Worm (Caenorhabditis elegans): Measurements from ENCODE around the gene odr-1.

odr-1 gene

ce11 chrX:13506493-13506892, 44.3 kb downstream of the odr-1 start (continued):
- TF ChIP-seq dmd-8 (GFP tag; IDR thresholded peaks at IDR 0.05) (no peak), dmd-9 (GFP tag; IDR thresholded peaks at IDR 0.05) (no peak), F49E8.2 (tag; optimal IDR thresholded peaks at IDR 0.05; ENCODE audit: borderline replicate concordance) (no peak), mdt-29 (GFP tag; IDR thresholded peaks at IDR 0.05) (no peak)

- TF ChIP-seq D1046.2 (GFP tag; IDR thresholded peaks at IDR 0.05) = no peak
- peak; percentile 74 for TF ChIP-seq aha-1 (tag)
- TF ChIP-seq F49E8.2 (tag; optimal IDR thresholded peaks at IDR 0.05; ENCODE audit: borderline replicate concordance) = no peak
Observed at ce11 chrX:13506043-13506442, 44.7 kb downstream of the odr-1 start.

ce11 chrX:13505201-13505600, 45.6 kb downstream of the odr-1 start:
- TF ChIP-seq unc-62 (GFP tag; optimal IDR thresholded peaks at IDR 0.05 in 1 of 2) (peak in 1 of 2 experiments; percentile 52), unc-62 (tag; optimal IDR thresholded peaks at IDR 0.05) (no peak), fkh-10 (GFP tag; optimal IDR thresholded peaks at IDR 0.05) (peak; percentile 25), daf-12 (tag; optimal IDR thresholded peaks at IDR 0.05) (no peak)

ce11 chrX:13503839-13504238, 47.0 kb downstream of the odr-1 start:
- TF ChIP-seq mep-1 (tag; optimal IDR thresholded peaks at IDR 0.05) (no peak), ces-1 (GFP tag; optimal IDR thresholded peaks at IDR 0.05) (no peak), snpc-1.2 (GFP tag; IDR thresholded peaks at IDR 0.05) (no peak)

ce11 chrX:13502282-13502681, 48.5 kb downstream of the odr-1 start:
- TF ChIP-seq pha-4 (GFP tag; IDR thresholded peaks at IDR 0.05) (no peak), pha-4 (tag; optimal IDR thresholded peaks at IDR 0.05) (no peak), rbr-2 (tag; optimal IDR thresholded peaks at IDR 0.05) (peak; percentile 72), fkh-10 (GFP tag; optimal IDR thresholded peaks at IDR 0.05) (peak; percentile 18), hmg-1.1 (GFP tag; IDR thresholded peaks at IDR 0.05) (peak; percentile 73), lir-3 (tag; optimal IDR thresholded peaks at IDR 0.05) (no peak), lsy-2 (tag; optimal IDR thresholded peaks at IDR 0.05) (peak in 1 of 2 experiments; percentile 7), hlh-11 (tag; optimal IDR thresholded peaks at IDR 0.05) (no peak), mdt-29 (GFP tag; IDR thresholded peaks at IDR 0.05) (no peak), F37D6.2 (tag; optimal IDR thresholded peaks at IDR 0.05) (peak; percentile 39), mep-1 (tag; optimal IDR thresholded peaks at IDR 0.05) (peak; percentile 35), egl-27 (tag; optimal IDR thresholded peaks at IDR 0.05) (no peak), hif-1 (tag; optimal IDR thresholded peaks at IDR 0.05) (peak in 1 of 2 experiments; percentile 29), hlh-30 (tag; optimal IDR thresholded peaks at IDR 0.05; ENCODE audit: insufficient read depth) (peak; percentile 12), attf-4 (tag; optimal IDR thresholded peaks at IDR 0.05) (no peak)

DNA sequence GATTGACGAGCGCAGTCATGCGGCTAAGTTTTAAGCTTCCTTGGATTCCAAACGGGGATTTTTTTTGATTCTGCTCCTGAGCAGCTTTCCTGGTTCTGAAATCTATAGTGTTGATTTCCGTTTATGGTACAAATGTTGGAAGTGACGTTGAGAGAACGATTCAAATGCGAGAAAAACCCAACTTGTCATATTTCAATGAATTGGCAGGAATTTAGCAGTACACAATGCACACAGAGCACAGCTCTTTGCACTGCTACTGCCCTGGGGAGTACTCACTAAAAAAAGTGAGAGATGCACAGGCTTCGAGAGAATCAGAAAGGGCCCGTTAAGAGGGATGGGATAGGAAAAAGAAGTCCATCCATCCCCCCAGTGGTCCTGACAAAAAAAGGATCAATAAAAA, 50.2 kb downstream of the odr-1 start, which contains the start of gene sad-1:
sad-1 (minus strand) TSS at position 101 of the 400 bp plus-strand sequence.
- TF ChIP-seq daf-19 (GFP tag; conservative IDR thresholded peaks at IDR 0.05) (no peak), lin-38 (GFP tag; IDR thresholded peaks at IDR 0.05) (no peak), php-3 (GFP tag; IDR thresholded peaks at IDR 0.05) (no peak), mep-1 (tag; optimal IDR thresholded peaks at IDR 0.05) (no peak), ztf-7 (tag; optimal IDR thresholded peaks at IDR 0.05) (no peak), ctbp-1 (GFP tag; IDR thresholded peaks at IDR 0.05) (no peak), hmg-1.1 (GFP tag; IDR thresholded peaks at IDR 0.05) (peak; percentile 43; the same call in 1 of the 2 replicates), ceh-82 (tag; optimal IDR thresholded peaks at IDR 0.05) (no peak), dmd-9 (GFP tag; IDR thresholded peaks at IDR 0.05) (0 out of 2 replicates have a peak, but pooled peaks have one; percentile 40), aha-1 (tag) (peak; percentile 53), mdt-29 (GFP tag; IDR thresholded peaks at IDR 0.05) (no peak), lin-13 (GFP tag; optimal IDR thresholded peaks at IDR 0.05) (no peak), ceh-44 (GFP tag; IDR thresholded peaks at IDR 0.05) (no peak), unc-39 (tag; optimal IDR thresholded peaks at IDR 0.05) (no peak), hlh-11 (tag; optimal IDR thresholded peaks at IDR 0.05) (no peak), fkh-10 (GFP tag; optimal IDR thresholded peaks at IDR 0.05) (no peak), fos-1 (tag; optimal IDR thresholded peaks at IDR 0.05) (no peak), nhr-6 (tag; optimal IDR thresholded peaks at IDR 0.05) (no peak), cey-2 (tag; optimal IDR thresholded peaks at IDR 0.05; ENCODE audit: borderline replicate concordance, insufficient read depth) (no peak), F37D6.2 (tag; optimal IDR thresholded peaks at IDR 0.05) (no peak), Y48G9A.11 (GFP tag; IDR thresholded peaks at IDR 0.05) (no peak)

Measured in whole organism, L4 larva.